Fruit fly (Drosophila melanogaster): ENCODE results near the gene CG12729.

CG12729 gene

DNA sequence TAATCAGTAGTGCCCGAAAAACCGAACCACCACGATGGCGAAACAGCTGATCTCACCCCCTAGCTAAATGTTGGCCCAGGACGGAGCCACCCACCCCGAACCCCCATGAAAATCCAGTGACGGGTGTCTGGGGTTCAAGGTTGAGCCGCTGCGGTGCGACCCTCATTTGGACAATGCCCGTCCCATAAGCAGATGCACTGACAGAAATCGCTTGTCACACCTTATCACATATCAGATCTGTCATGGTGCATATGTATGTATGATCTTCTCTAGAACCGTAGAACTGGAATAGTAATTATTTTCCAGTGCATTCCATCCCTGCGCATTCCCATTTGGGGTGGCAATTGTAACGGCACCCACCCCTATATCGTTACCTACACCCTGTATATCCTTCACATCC, 43.9 kb downstream of the CG12729 start (continued):
- TF ChIP-seq org-1 (GFP tag; optimal IDR thresholded peaks at IDR 0.05) = no peak
- peak; percentile 27 for TF ChIP-seq CG7839 (tag; optimal IDR thresholded peaks at IDR 0.05)
- TF ChIP-seq CG8388 (GFP tag; optimal IDR thresholded peaks at IDR 0.05) = peak; percentile 12
- TF ChIP-seq sd (tag; optimal IDR thresholded peaks at IDR 0.05) = peak; percentile 1
- TF ChIP-seq stwl (tag; optimal IDR thresholded peaks at IDR 0.05) = no peak
- peak; percentile 80 for TF ChIP-seq row (GFP tag; IDR thresholded peaks at IDR 0.05)
- TF ChIP-seq Sox102F (GFP tag; optimal IDR thresholded peaks at IDR 0.05) = peak; percentile 24
- TF ChIP-seq bsh (GFP tag; optimal IDR thresholded peaks at IDR 0.05) = peak in 1 of 2 experiments; percentile 61
- TF ChIP-seq Oli (tag; optimal IDR thresholded peaks at IDR 0.05) = peak; percentile 24
- TF ChIP-seq abd-A (tag; optimal IDR thresholded peaks at IDR 0.05) = peak; percentile 54
- peak; percentile 42 for TF ChIP-seq CG12769 (tag; optimal IDR thresholded peaks at IDR 0.05)
- peak; percentile 43 for TF ChIP-seq CG15601 (tag; optimal IDR thresholded peaks at IDR 0.05)
- no peak for TF ChIP-seq hkb (optimal IDR thresholded peaks at IDR 0.05)
- TF ChIP-seq hkb (GFP tag; IDR thresholded peaks at IDR 0.05) = 0 out of 2 replicates have a peak, but pooled peaks have one; percentile 34
- no peak for TF ChIP-seq Bdp1 (GFP tag; optimal IDR thresholded peaks at IDR 0.05)
- no peak for TF ChIP-seq ash1 (GFP tag; optimal IDR thresholded peaks at IDR 0.05)
- TF ChIP-seq Antp (GFP tag; optimal IDR thresholded peaks at IDR 0.05) = peak; percentile 54
- TF ChIP-seq D (optimal IDR thresholded peaks at IDR 0.05) = no peak
- TF ChIP-seq D (GFP tag; optimal IDR thresholded peaks at IDR 0.05) = peak; percentile 48
- peak; percentile 69 for TF ChIP-seq kni (GFP tag; optimal IDR thresholded peaks at IDR 0.05)
- no peak for TF ChIP-seq CG4328 (GFP tag; optimal IDR thresholded peaks at IDR 0.05)
- no peak for TF ChIP-seq eve (GFP tag; optimal IDR thresholded peaks at IDR 0.05)
- peak; percentile 29 for TF ChIP-seq Blimp-1 (GFP tag; optimal IDR thresholded peaks at IDR 0.05)
- peak; percentile 80 for TF ChIP-seq Med (GFP tag)
- TF ChIP-seq CG34422 (GFP tag; IDR thresholded peaks at IDR 0.05) = 0 out of 3 replicates have a peak, but pooled peaks have one; percentile 42
- no peak for TF ChIP-seq CG12744 (GFP tag; optimal IDR thresholded peaks at IDR 0.05)
- no peak for TF ChIP-seq Nf-YA (GFP tag; IDR thresholded peaks at IDR 0.05)
- peak; percentile 40; the same call in 1 of the 2 replicates for TF ChIP-seq ara (GFP tag; IDR thresholded peaks at IDR 0.05)
- no peak for TF ChIP-seq lov (optimal IDR thresholded peaks at IDR 0.05)
- TF ChIP-seq lov (GFP tag; IDR thresholded peaks at IDR 0.05) = peak; percentile 61; the same call in 1 of the 3 replicates
- peak; percentile 41 for TF ChIP-seq dmrt11E (tag; optimal IDR thresholded peaks at IDR 0.05)
- peak; percentile 76 for TF ChIP-seq pros (GFP tag; optimal IDR thresholded peaks at IDR 0.05)
- peak; percentile 2 for TF ChIP-seq Fer1 (GFP tag; optimal IDR thresholded peaks at IDR 0.05)
- no peak for TF ChIP-seq prd (optimal IDR thresholded peaks at IDR 0.05)
- TF ChIP-seq prd (GFP tag; IDR thresholded peaks at IDR 0.05) = peak; percentile 42; the same call in 2 of the 3 replicates
- TF ChIP-seq bab2 (GFP tag; optimal IDR thresholded peaks at IDR 0.05) = peak; percentile 6
- TF ChIP-seq CG17359 (tag; optimal IDR thresholded peaks at IDR 0.05) = peak; percentile 30
- peak; percentile 42 for TF ChIP-seq CG12391 (tag; optimal IDR thresholded peaks at IDR 0.05)
- peak; percentile 18 for TF ChIP-seq CG18262 (tag; optimal IDR thresholded peaks at IDR 0.05)
- peak; percentile 34 for TF ChIP-seq CG16863 (GFP tag; optimal IDR thresholded peaks at IDR 0.05)
- TF ChIP-seq CG10366 (GFP tag; IDR thresholded peaks at IDR 0.05) = peak; percentile 38; the same call in 1 of the 2 replicates
- peak; percentile 15 for TF ChIP-seq CG15269 (tag; optimal IDR thresholded peaks at IDR 0.05)
- TF ChIP-seq CG4424 (GFP tag; optimal IDR thresholded peaks at IDR 0.05) = peak; percentile 41
- no peak for TF ChIP-seq chn (GFP tag; optimal IDR thresholded peaks at IDR 0.05)
- TF ChIP-seq BEAF-32 (GFP tag; optimal IDR thresholded peaks at IDR 0.05) = no peak
- TF ChIP-seq grn (GFP tag; optimal IDR thresholded peaks at IDR 0.05) = peak; percentile 0
- TF ChIP-seq az2 (GFP tag; optimal IDR thresholded peaks at IDR 0.05) = peak; percentile 18
- TF ChIP-seq schlank (tag; optimal IDR thresholded peaks at IDR 0.05) = no peak
- TF ChIP-seq CG2712 (tag; optimal IDR thresholded peaks at IDR 0.05) = peak; percentile 52
- TF ChIP-seq CG10267 (tag; optimal IDR thresholded peaks at IDR 0.05) = peak; percentile 33
- TF ChIP-seq CG12659 (GFP tag; optimal IDR thresholded peaks at IDR 0.05) = peak; percentile 12
